Worm (Caenorhabditis elegans) whole organism, L2 larva: ENCODE measurements around the gene C35B1.7.

Experiments
- alr-1 ChIP-seq: fragments of 150-350 bp; optimal IDR thresholded peaks from 2 replicates; lab custom pipeline; 2014; ENCODE audit warnings: missing biosample characterization, missing genetic modification characterization
- aly-2 ChIP-seq: fragments of 150-350 bp; optimal IDR thresholded peaks from 2 replicates; lab custom pipeline; 2014; ENCODE audit warnings: missing biosample characterization, missing genetic modification characterization
- lsy-2 ChIP-seq, 2 experiments: fragments of 150-350 bp in 1 of 2; sonication (generic microtip) in 1 of 2; optimal IDR thresholded peaks; 2 replicates each; lab custom pipeline; 2014 to 2017; ENCODE audit warnings: missing biosample characterization in 2 of 2, missing genetic modification characterization in 2 of 2
- nhr-25 ChIP-seq: fragments of 150-350 bp; sonication (generic microtip); optimal IDR thresholded peaks from 3 replicates; lab custom pipeline; 2014; ENCODE audit warnings: missing biosample characterization, missing genetic modification characterization
- snpc-4 ChIP-seq: fragments of 150-350 bp; optimal IDR thresholded peaks from 2 replicates; lab custom pipeline; 2014; ENCODE audit warnings: missing biosample characterization, missing genetic modification characterization
- unc-39 ChIP-seq: fragments of 150-350 bp; optimal IDR thresholded peaks from 2 replicates; lab custom pipeline; 2014; ENCODE audit warnings: missing biosample characterization, missing genetic modification characterization
- unc-62 ChIP-seq: fragments of 150-350 bp; optimal IDR thresholded peaks from 2 replicates; lab custom pipeline; 2014; ENCODE audit warnings: missing biosample characterization, missing genetic modification reagents, missing genetic modification characterization

ce11 chrIV:4080846-4081245, 28.0 kb upstream of the C35B1.7 start, which contains the start of the genes C35B1.9 and C35B1.3:
- TF ChIP-seq unc-62 (GFP tag; lab: Kevin White, UChicago) (no peak), alr-1 (tag; lab: Kevin White, UChicago) (no peak), unc-39 (tag; lab: Kevin White, UChicago) (no peak), snpc-4 (tag; lab: Kevin White, UChicago) (no peak), aly-2 (tag; lab: Kevin White, UChicago) (no peak), lsy-2 (tag; optimal IDR thresholded peaks at IDR 0.05; lab: Kevin White, UChicago) (no peak), nhr-25 (tag; lab: Kevin White, UChicago) (no peak)
